Worm (Caenorhabditis elegans): ENCODE measurements around the gene sec-3.

Gene sec-3

ce11 chrX:3092460-3092859, 7.2 kb downstream of the sec-3 start:
- TF ChIP-seq elt-3 (tag; optimal IDR thresholded peaks at IDR 0.05) (peak in 1 of 3 experiments; percentile 20), aly-2 (tag; optimal IDR thresholded peaks at IDR 0.05) (no peak), ama-1 (optimal IDR thresholded peaks at IDR 0.05) (peak; percentile 84)

ce11 chrX:3091119-3091746, 8.4 kb downstream of the sec-3 start:
- TF ChIP-seq ceh-82 (tag; optimal IDR thresholded peaks at IDR 0.05) (no peak), sea-2 (GFP tag; optimal IDR thresholded peaks at IDR 0.05) (no peak), nhr-43 (tag; optimal IDR thresholded peaks at IDR 0.05; ENCODE audit: poor library complexity, severe bottlenecking) (no peak), ZK546.5 (tag; optimal IDR thresholded peaks at IDR 0.05) (no peak), ama-1 (optimal IDR thresholded peaks at IDR 0.05) (peak; percentile 33)

- TF ChIP-seq mdl-1 (tag; optimal IDR thresholded peaks at IDR 0.05) (peak; percentile 19), unc-62 (GFP tag; optimal IDR thresholded peaks at IDR 0.05) (no peak), nhr-25 (tag; optimal IDR thresholded peaks at IDR 0.05) (no peak), elt-1 (tag; optimal IDR thresholded peaks at IDR 0.05) (no peak), nhr-67 (tag; optimal IDR thresholded peaks at IDR 0.05) (no peak), lsy-12 (tag; optimal IDR thresholded peaks at IDR 0.05) (no peak), ama-1 (optimal IDR thresholded peaks at IDR 0.05) (peak; percentile 55), elt-2 (tag; optimal IDR thresholded peaks at IDR 0.05) (peak; percentile 93), nhr-11 (tag; optimal IDR thresholded peaks at IDR 0.05) (no peak), nhr-76 (tag; optimal IDR thresholded peaks at IDR 0.05) (no peak), ceh-82 (tag; optimal IDR thresholded peaks at IDR 0.05) (no peak), egl-5 (tag; optimal IDR thresholded peaks at IDR 0.05) (no peak), fkh-10 (GFP tag; optimal IDR thresholded peaks at IDR 0.05) (no peak), ceh-9 (tag; optimal IDR thresholded peaks at IDR 0.05) (no peak), nhr-237 (tag; optimal IDR thresholded peaks at IDR 0.05) (no peak), ZK546.5 (tag; optimal IDR thresholded peaks at IDR 0.05) (no peak), tbx-2 (tag; optimal IDR thresholded peaks at IDR 0.05) (peak; percentile 24), daf-12 (tag; optimal IDR thresholded peaks at IDR 0.05) (no peak), skn-1 (tag; optimal IDR thresholded peaks at IDR 0.05) (no peak), mml-1 (tag; optimal IDR thresholded peaks at IDR 0.05) (peak; percentile 44), nhr-43 (tag; optimal IDR thresholded peaks at IDR 0.05; ENCODE audit: poor library complexity, severe bottlenecking) (peak; percentile 6), jun-1 (tag; optimal IDR thresholded peaks at IDR 0.05) (peak; percentile 16), eor-1 (tag; optimal IDR thresholded peaks at IDR 0.05) (no peak), lin-15B (tag; optimal IDR thresholded peaks at IDR 0.05) (no peak), zag-1 (tag; optimal IDR thresholded peaks at IDR 0.05) (no peak), aly-2 (tag; optimal IDR thresholded peaks at IDR 0.05) (no peak), ztf-11 (tag; optimal IDR thresholded peaks at IDR 0.05) (no peak), R02D3.7 (tag; optimal IDR thresholded peaks at IDR 0.05) (no peak), pqm-1 (tag; optimal IDR thresholded peaks at IDR 0.05) (peak; percentile 75), ceh-28 (tag; optimal IDR thresholded peaks at IDR 0.05) (peak; percentile 53), egl-27 (tag; optimal IDR thresholded peaks at IDR 0.05) (no peak), fkh-2 (tag; optimal IDR thresholded peaks at IDR 0.05) (no peak), nfya-1 (tag; optimal IDR thresholded peaks at IDR 0.05; ENCODE audit: insufficient read depth) (peak; percentile 43), fos-1 (tag; optimal IDR thresholded peaks at IDR 0.05) (no peak), ceh-16 (tag; optimal IDR thresholded peaks at IDR 0.05) (no peak), unc-39 (tag; optimal IDR thresholded peaks at IDR 0.05) (no peak), pha-4 (tag; optimal IDR thresholded peaks at IDR 0.05) (peak; percentile 45), lin-39 (tag; optimal IDR thresholded peaks at IDR 0.05) (peak; percentile 93), snpc-4 (tag; optimal IDR thresholded peaks at IDR 0.05) (no peak), elt-3 (tag; optimal IDR thresholded peaks at IDR 0.05) (no peak), ztf-4 (tag; optimal IDR thresholded peaks at IDR 0.05) (no peak), nhr-77 (tag; optimal IDR thresholded peaks at IDR 0.05) (no peak), nhr-28 (tag; optimal IDR thresholded peaks at IDR 0.05) (no peak), nhr-23 (tag; optimal IDR thresholded peaks at IDR 0.05) (no peak)
These were observed 9.7 kb downstream of the sec-3 start for ce11 chrX:3089894-3090414.

Measured in whole organism, L3 larva.